Fruit fly (Drosophila melanogaster): ENCODE results near the gene Cog4.

Cog4 gene

dm6 chr2L:10522174-10522893, 33.9 kb upstream of the Cog4 start (continued):
- TF ChIP-seq CG2889 (GFP tag; IDR thresholded peaks at IDR 0.05) (0 out of 3 replicates have a peak, but pooled peaks have one; percentile 41), CG14710 (tag; optimal IDR thresholded peaks at IDR 0.05) (peak; percentile 13), tap (tag; optimal IDR thresholded peaks at IDR 0.05) (peak; percentile 19), CG9727 (GFP tag; optimal IDR thresholded peaks at IDR 0.05) (peak; percentile 77), pb (GFP tag; optimal IDR thresholded peaks at IDR 0.05) (no peak), CG10959 (GFP tag; IDR thresholded peaks at IDR 0.05) (no peak), ssp (GFP tag; IDR thresholded peaks at IDR 0.05) (peak; percentile 61), CG34422 (GFP tag; IDR thresholded peaks at IDR 0.05) (peak; percentile 60; the same call in 2 of the 3 replicates), CG8281 (tag; optimal IDR thresholded peaks at IDR 0.05) (peak; percentile 11), ap (GFP tag; IDR thresholded peaks at IDR 0.05) (no peak), z (GFP tag; IDR thresholded peaks at IDR 0.05) (no peak; the same call in 2 of the 3 replicates), jing (GFP tag; optimal IDR thresholded peaks at IDR 0.05) (no peak), HmgD (GFP tag; optimal IDR thresholded peaks at IDR 0.05) (no peak), mirr (GFP tag; optimal IDR thresholded peaks at IDR 0.05) (no peak), chn (GFP tag; optimal IDR thresholded peaks at IDR 0.05) (no peak), CG31441 (GFP tag; IDR thresholded peaks at IDR 0.05) (peak; percentile 50; the same call in 1 of the 2 replicates), abd-A (tag; optimal IDR thresholded peaks at IDR 0.05) (peak; percentile 62), hkb (optimal IDR thresholded peaks at IDR 0.05) (no peak), hkb (GFP tag; IDR thresholded peaks at IDR 0.05) (peak; percentile 70), CG3407 (GFP tag; optimal IDR thresholded peaks at IDR 0.05) (no peak), Dek (tag; optimal IDR thresholded peaks at IDR 0.05) (peak; percentile 28), vfl (GFP tag; optimal IDR thresholded peaks at IDR 0.05) (no peak), gfzf (GFP tag; optimal IDR thresholded peaks at IDR 0.05) (no peak), zen2 (GFP tag; IDR thresholded peaks at IDR 0.05; ENCODE audit: partially characterized antibody) (no peak), Gug (GFP tag; IDR thresholded peaks at IDR 0.05) (peak; percentile 59; the same call in 3 of the 4 replicates), Hr39 (optimal IDR thresholded peaks at IDR 0.05) (no peak), caup (GFP tag; optimal IDR thresholded peaks at IDR 0.05; ENCODE audit: severe bottlenecking) (peak; percentile 21), CG10147 (GFP tag; optimal IDR thresholded peaks at IDR 0.05) (peak; percentile 40), Deaf1 (tag; optimal IDR thresholded peaks at IDR 0.05) (peak; percentile 27), CG9876 (GFP tag; optimal IDR thresholded peaks at IDR 0.05) (no peak), CG14860 (GFP tag; IDR thresholded peaks at IDR 0.05; ENCODE audit: partially characterized antibody) (no peak), sens (GFP tag) (peak; percentile 64), CG17361 (GFP tag; IDR thresholded peaks at IDR 0.05) (peak; percentile 83), BEAF-32 (GFP tag; optimal IDR thresholded peaks at IDR 0.05) (no peak), da (GFP tag; optimal IDR thresholded peaks at IDR 0.05) (no peak), lilli (GFP tag; optimal IDR thresholded peaks at IDR 0.05) (peak; percentile 22), ato (GFP tag; IDR thresholded peaks at IDR 0.05; ENCODE audit: partially characterized antibody) (no peak), fd96Cb (tag; optimal IDR thresholded peaks at IDR 0.05) (peak; percentile 57), CG13624 (GFP tag; optimal IDR thresholded peaks at IDR 0.05) (no peak), ro (GFP tag; IDR thresholded peaks at IDR 0.05) (no peak), amos (GFP tag; IDR thresholded peaks at IDR 0.05; ENCODE audit: partially characterized antibody) (no peak), Ets65A (GFP tag) (peak; percentile 66), CG12391 (tag; optimal IDR thresholded peaks at IDR 0.05) (peak; percentile 67), CG16813 (GFP tag; IDR thresholded peaks at IDR 0.05; ENCODE audit: partially characterized antibody) (no peak), Fer1 (GFP tag; optimal IDR thresholded peaks at IDR 0.05) (peak; percentile 63), Sox100B (GFP tag; optimal IDR thresholded peaks at IDR 0.05) (peak; percentile 68), B-H1 (GFP tag; IDR thresholded peaks at IDR 0.05) (peak; percentile 46; the same call in 2 of the 3 replicates), bab2 (GFP tag; optimal IDR thresholded peaks at IDR 0.05) (no peak), lola (GFP tag; optimal IDR thresholded peaks at IDR 0.05) (no peak), CG1602 (GFP tag; optimal IDR thresholded peaks at IDR 0.05) (peak; percentile 56)

Data from whole organism, embryonic.